Fruit fly (Drosophila melanogaster) whole organism: ENCODE measurements around the gene Pex23.

ENCODE experiments used
- CG8478 ChIP-seq: fragments of >200 bp; optimal IDR thresholded peaks from 2 replicates; lab custom pipeline; 2018; ENCODE audit warnings: inconsistent platforms
- Dll ChIP-seq: fragments of >200 bp; optimal IDR thresholded peaks from 2 replicates; lab custom pipeline; 2017
- EcR ChIP-seq, 2 experiments: fragments of >200 bp; optimal IDR thresholded peaks; 2 replicates each; lab custom pipeline; 2017; ENCODE audit warnings: missing biosample characterization in 2 of 2, missing genetic modification characterization in 2 of 2, missing genetic modification reagents in 2 of 2
- pan ChIP-seq: fragments of >200 bp; optimal IDR thresholded peaks from 2 replicates; lab custom pipeline; 2017
- psq ChIP-seq: fragments of >200 bp; optimal IDR thresholded peaks from 2 replicates; lab custom pipeline; 2017
- usp ChIP-seq: fragments of >200 bp; optimal IDR thresholded peaks from 2 replicates; lab custom pipeline; 2017; ENCODE audit warnings: missing biosample characterization, missing genetic modification characterization, mixed read lengths

The Pex23 gene

dm6 chr3L:20265514-20265913, 36.4 kb downstream of the Pex23 start, which contains the start of gene CG32228:
TSS of gene CG32228 (plus strand) at chr3L:20265814.
- TF ChIP-seq pan (lab: Kevin White, UChicago) (no peak), CG8478 (lab: Kevin White, UChicago) (no peak), usp (GFP tag; lab: Kevin White, UChicago) (no peak), Dll (no peak), psq (lab: Kevin White, UChicago) (no peak), EcR (GFP tag; optimal IDR thresholded peaks at IDR 0.05; lab: Kevin White, UChicago) (no peak)

- TF ChIP-seq pan (lab: Kevin White, UChicago): no peak
Observed at dm6 chr3L:20247513-20248173, 54.3 kb downstream of the Pex23 start, which contains the start of gene rdgC. TSS of gene rdgC (plus strand) at chr3L:20248080.
